Fruit fly (Drosophila melanogaster) whole organism, adult: Measurements from ENCODE around the gene btd.

Experiments used
- CG11617 ChIP-seq: fragments of 200-800 bp; sonication (Bioruptor generic); optimal IDR thresholded peaks from 2 replicates; lab custom pipeline; 2017; ENCODE audit warnings: mild to moderate bottlenecking, missing biosample characterization, missing genetic modification reagents, missing genetic modification characterization
- CG12768 ChIP-seq: fragments of 200-800 bp; sonication (Bioruptor generic); optimal IDR thresholded peaks from 2 replicates; lab custom pipeline; 2017; ENCODE audit warnings: missing biosample characterization, missing genetic modification characterization, mild to moderate bottlenecking, moderate library complexity, missing genetic modification reagents
- CG14711 ChIP-seq: fragments of 200-800 bp; sonication (Bioruptor generic); optimal IDR thresholded peaks from 2 replicates; lab custom pipeline; 2018; ENCODE audit warnings: missing biosample characterization, mild to moderate bottlenecking, missing genetic modification characterization, moderate library complexity
- CG1620 ChIP-seq: fragments of 200-800 bp; sonication (Bioruptor generic); optimal IDR thresholded peaks from 2 replicates; lab custom pipeline; 2016; ENCODE audit warnings: missing biosample characterization, missing genetic modification characterization
- CG33017 ChIP-seq: fragments of 200-800 bp; sonication (Bioruptor generic); optimal IDR thresholded peaks from 2 replicates; lab custom pipeline; 2018; ENCODE audit warnings: missing biosample characterization, mild to moderate bottlenecking, missing genetic modification characterization, moderate library complexity
- CG5204 ChIP-seq: fragments of 200-800 bp; sonication (Bioruptor generic); optimal IDR thresholded peaks from 2 replicates; lab custom pipeline; 2016; ENCODE audit warnings: missing biosample characterization, missing genetic modification characterization
- CG7045 ChIP-seq: fragments of 200-800 bp; sonication (Bioruptor generic); optimal IDR thresholded peaks from 2 replicates; lab custom pipeline; 2017; ENCODE audit warnings: missing biosample characterization, mild to moderate bottlenecking, missing genetic modification characterization
- CG7101 ChIP-seq: fragments of 200-800 bp; sonication (Bioruptor generic); optimal IDR thresholded peaks from 2 replicates; lab custom pipeline; 2018; ENCODE audit warnings: missing biosample characterization, mild to moderate bottlenecking, missing genetic modification characterization, moderate library complexity
- Clk ChIP-seq: fragments of 200-800 bp; sonication (Bioruptor generic); optimal IDR thresholded peaks from 2 replicates; lab custom pipeline; 2017; ENCODE audit warnings: missing biosample characterization, missing genetic modification characterization
- Crg-1 ChIP-seq: fragments of 200-800 bp; sonication (Bioruptor generic); optimal IDR thresholded peaks from 2 replicates; lab custom pipeline; 2016; ENCODE audit warnings: missing biosample characterization, missing genetic modification characterization
- Hr96 ChIP-seq: fragments of 200-800 bp; sonication (Bioruptor generic); optimal IDR thresholded peaks from 2 replicates; lab custom pipeline; 2016; ENCODE audit warnings: missing biosample characterization, missing genetic modification characterization
- Mnt ChIP-seq: fragments of 200-800 bp; sonication (Bioruptor generic); optimal IDR thresholded peaks from 2 replicates; lab custom pipeline; 2016; ENCODE audit warnings: missing biosample characterization, mild to moderate bottlenecking, missing genetic modification characterization
- bab1 ChIP-seq: fragments of 200-800 bp; sonication (Bioruptor generic); optimal IDR thresholded peaks from 3 replicates; lab custom pipeline; 2019; ENCODE audit warnings: missing biosample characterization, mild to moderate bottlenecking, missing genetic modification characterization, moderate library complexity
- cic ChIP-seq: fragments of 200-800 bp; sonication (Bioruptor generic); optimal IDR thresholded peaks from 2 replicates; lab custom pipeline; 2017; ENCODE audit warnings: missing biosample characterization, mild to moderate bottlenecking, missing genetic modification characterization, moderate library complexity
- cnc ChIP-seq, 2 experiments: fragments of >200 bp; optimal IDR thresholded peaks; 2 replicates each; lab custom pipeline; 2017
- kay ChIP-seq: fragments of 200-800 bp; sonication (Bioruptor generic); peaks from one replicate; lab custom pipeline; 2016; ENCODE audit warnings: missing biosample characterization, missing genetic modification characterization, borderline replicate concordance
- ovo ChIP-seq: fragments of 200-800 bp; sonication (Bioruptor generic); optimal IDR thresholded peaks from 2 replicates; lab custom pipeline; 2016; ENCODE audit warnings: missing biosample characterization, missing genetic modification characterization
- pad ChIP-seq: fragments of 200-800 bp; sonication (Bioruptor generic); optimal IDR thresholded peaks from 3 replicates; lab custom pipeline; 2017; ENCODE audit warnings: missing biosample characterization, missing genetic modification characterization, mild to moderate bottlenecking, moderate library complexity, missing genetic modification reagents
- tj ChIP-seq: fragments of 200-800 bp; sonication (Bioruptor generic); optimal IDR thresholded peaks from 3 replicates; lab custom pipeline; 2017; ENCODE audit warnings: missing biosample characterization, mild to moderate bottlenecking, missing genetic modification characterization, moderate library complexity
- toe ChIP-seq: fragments of 200-800 bp; sonication (Bioruptor generic); optimal IDR thresholded peaks from 2 replicates; lab custom pipeline; 2016; ENCODE audit warnings: missing biosample characterization, missing genetic modification characterization

btd gene

dm6 chrX:9686546-9687219 is 7.3 kb upstream of the btd start, which contains the start of gene nej:
nej (minus strand) TSS chrX:9687066.
- no peak for TF ChIP-seq CG7101
- TF ChIP-seq CG1620 (GFP tag; lab: Kevin White, UChicago) = no peak
- peak; percentile 65 for TF ChIP-seq ovo (GFP tag; lab: Kevin White, UChicago)
- peak; percentile 28 for TF ChIP-seq Hr96 (GFP tag; lab: Kevin White, UChicago)
- TF ChIP-seq pad (GFP tag; lab: Kevin White, UChicago) = peak; percentile 90
- TF ChIP-seq Mnt (GFP tag; lab: Kevin White, UChicago) = peak; percentile 87

dm6 chrX:9687623-9688022 is 6.4 kb upstream of the btd start:
- TF ChIP-seq CG7101 (peak; percentile 96), CG7045 (GFP tag; lab: Kevin White, UChicago) (peak; percentile 89), CG1620 (GFP tag; lab: Kevin White, UChicago) (peak; percentile 87), Clk (GFP tag; lab: Kevin White, UChicago) (peak; percentile 63), cnc (optimal IDR thresholded peaks at IDR 0.05; lab: Kevin White, UChicago) (no peak), toe (GFP tag; lab: Kevin White, UChicago) (peak; percentile 68), Mnt (GFP tag; lab: Kevin White, UChicago) (peak; percentile 81), cic (GFP tag; lab: Kevin White, UChicago) (peak; percentile 40), Hr96 (GFP tag; lab: Kevin White, UChicago) (peak; percentile 89), kay (GFP tag; lab: Kevin White, UChicago) (peak; percentile 33), CG5204 (peak; percentile 80), CG14711 (tag; lab: Kevin White, UChicago) (peak; percentile 92), tj (GFP tag; lab: Kevin White, UChicago) (peak; percentile 84), ovo (GFP tag; lab: Kevin White, UChicago) (peak; percentile 87), CG33017 (tag; lab: Kevin White, UChicago) (peak; percentile 87), pad (GFP tag; lab: Kevin White, UChicago) (peak; percentile 75), CG12768 (GFP tag; lab: Kevin White, UChicago) (peak; percentile 86), CG11617 (peak; percentile 95), bab1 (peak; percentile 98), Crg-1 (GFP tag; lab: Kevin White, UChicago) (peak; percentile 77)

- TF ChIP-seq Crg-1 (GFP tag; lab: Kevin White, UChicago) (no peak), bab1 (no peak), cic (GFP tag; lab: Kevin White, UChicago) (no peak), CG7101 (no peak), Mnt (GFP tag; lab: Kevin White, UChicago) (no peak), Clk (GFP tag; lab: Kevin White, UChicago) (no peak), CG1620 (GFP tag; lab: Kevin White, UChicago) (no peak), CG33017 (tag; lab: Kevin White, UChicago) (no peak), Hr96 (GFP tag; lab: Kevin White, UChicago) (no peak), pad (GFP tag; lab: Kevin White, UChicago) (no peak), kay (GFP tag; lab: Kevin White, UChicago) (no peak), CG14711 (tag; lab: Kevin White, UChicago) (no peak), ovo (GFP tag; lab: Kevin White, UChicago) (no peak), toe (GFP tag; lab: Kevin White, UChicago) (no peak), CG12768 (GFP tag; lab: Kevin White, UChicago) (no peak), CG11617 (no peak), CG7045 (GFP tag; lab: Kevin White, UChicago) (no peak), tj (GFP tag; lab: Kevin White, UChicago) (no peak), cnc (optimal IDR thresholded peaks at IDR 0.05; lab: Kevin White, UChicago) (no peak)
Measured at dm6 chrX:9689129-9689528, 4.9 kb upstream of the btd start.

- TF ChIP-seq CG7045 (GFP tag; lab: Kevin White, UChicago) (no peak), pad (GFP tag; lab: Kevin White, UChicago) (peak; percentile 67), cnc (optimal IDR thresholded peaks at IDR 0.05; lab: Kevin White, UChicago) (no peak)
Measured at dm6 chrX:9692297-9693013, 1.5 kb upstream of the btd start.

- TF ChIP-seq CG7045 (GFP tag; lab: Kevin White, UChicago) = no peak
- no peak for TF ChIP-seq pad (GFP tag; lab: Kevin White, UChicago)
- no peak for TF ChIP-seq Clk (GFP tag; lab: Kevin White, UChicago)
- TF ChIP-seq bab1 = no peak
- no peak for TF ChIP-seq cnc (optimal IDR thresholded peaks at IDR 0.05; lab: Kevin White, UChicago)
- no peak for TF ChIP-seq CG1620 (GFP tag; lab: Kevin White, UChicago)
- no peak for TF ChIP-seq CG12768 (GFP tag; lab: Kevin White, UChicago)
- no peak for TF ChIP-seq CG33017 (tag; lab: Kevin White, UChicago)
- TF ChIP-seq Hr96 (GFP tag; lab: Kevin White, UChicago) = no peak
- no peak for TF ChIP-seq CG14711 (tag; lab: Kevin White, UChicago)
- TF ChIP-seq ovo (GFP tag; lab: Kevin White, UChicago) = no peak
- TF ChIP-seq Mnt (GFP tag; lab: Kevin White, UChicago) = no peak
- TF ChIP-seq CG11617 = no peak
- no peak for TF ChIP-seq Crg-1 (GFP tag; lab: Kevin White, UChicago)
Measured at dm6 chrX:9694652-9695051, 666 bp downstream of the btd start.
